Fruit fly (Drosophila melanogaster): ENCODE measurements around the gene pasi2.

Gene pasi2

dm6 chr3R:9334592-9335518 is at the start of gene pasi2, which contains the start of gene Aduk:
TSS of gene pasi2 (plus strand) at chr3R:9335170.
TSS of gene Aduk (minus strand) at chr3R:9334714.
- TF ChIP-seq CTCF (optimal IDR thresholded peaks at IDR 0.05), result no peak
- no peak for TF ChIP-seq CG8478 (optimal IDR thresholded peaks at IDR 0.05)

- no peak for TF ChIP-seq CG8478 (optimal IDR thresholded peaks at IDR 0.05)
- no peak for TF ChIP-seq CTCF (optimal IDR thresholded peaks at IDR 0.05)
Measured at dm6 chr3R:9287710-9288109, 47.3 kb upstream of the pasi2 start.

DNA sequence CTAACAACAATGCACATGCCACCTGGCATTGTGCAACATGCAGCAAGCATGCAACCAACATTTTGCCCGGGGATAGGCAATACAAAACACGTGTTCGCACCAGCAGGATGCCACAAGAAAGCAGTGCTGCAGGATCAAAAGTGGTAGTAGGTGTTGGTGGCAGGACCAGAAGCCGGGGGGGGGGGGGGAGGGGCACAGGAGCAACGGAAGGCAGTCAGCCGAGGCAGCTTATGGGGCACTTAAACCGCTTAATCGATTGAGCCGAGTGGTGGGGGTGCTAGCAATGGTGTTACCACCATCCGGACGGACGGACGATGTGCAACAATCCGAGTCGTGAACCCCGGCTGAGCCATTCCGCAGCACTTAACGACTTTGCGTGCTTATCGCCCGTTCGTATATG is 37.8 kb upstream of the pasi2 start:
- TF ChIP-seq CG8478 (optimal IDR thresholded peaks at IDR 0.05), result no peak
- no peak for TF ChIP-seq CTCF (optimal IDR thresholded peaks at IDR 0.05)

- TF ChIP-seq CTCF (optimal IDR thresholded peaks at IDR 0.05), result no peak
- TF ChIP-seq CG8478 (optimal IDR thresholded peaks at IDR 0.05), result no peak
Measured at dm6 chr3R:9321470-9321869, 13.5 kb upstream of the pasi2 start, which contains the start of gene HP1e. TSS of gene HP1e (plus strand) at chr3R:9321770.

- TF ChIP-seq CTCF (optimal IDR thresholded peaks at IDR 0.05), result no peak
- no peak for TF ChIP-seq CG8478 (optimal IDR thresholded peaks at IDR 0.05)
Measured at dm6 chr3R:9328411-9328810, 6.6 kb upstream of the pasi2 start, which contains the start of gene CG8861. TSS of gene CG8861 (minus strand) at chr3R:9328511.

DNA sequence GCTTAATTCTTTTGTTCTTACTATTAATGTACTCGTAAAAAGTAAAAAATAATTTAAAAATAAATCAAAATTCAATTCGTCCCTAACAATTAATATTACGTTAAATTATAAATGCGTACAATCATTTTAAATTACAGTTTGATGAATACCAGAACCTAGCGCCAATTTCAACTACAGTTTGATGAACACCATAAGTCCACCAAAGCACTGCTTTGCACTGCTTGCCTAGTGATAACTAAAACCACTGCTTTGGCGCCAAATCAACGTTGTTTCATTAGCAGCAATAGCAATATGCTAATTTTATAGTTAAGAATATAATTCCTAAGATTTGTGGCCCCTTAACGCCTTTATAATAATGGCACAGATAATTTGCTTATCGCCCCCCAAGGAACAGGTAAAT is 6.2 kb upstream of the pasi2 start:
- TF ChIP-seq CTCF (optimal IDR thresholded peaks at IDR 0.05) (peak; percentile 12 to 71), CG8478 (optimal IDR thresholded peaks at IDR 0.05) (no peak)

- TF ChIP-seq CTCF (optimal IDR thresholded peaks at IDR 0.05) (no peak), CG8478 (optimal IDR thresholded peaks at IDR 0.05) (no peak)
Measured at dm6 chr3R:9330231-9330630, 4.7 kb upstream of the pasi2 start, which contains the start of gene CG12951. TSS of gene CG12951 (minus strand) at chr3R:9330331.

dm6 chr3R:9331861-9332260 is 3.1 kb upstream of the pasi2 start, which contains the start of gene CG16749:
TSS of gene CG16749 (minus strand) at chr3R:9331885.
- TF ChIP-seq CG8478 (optimal IDR thresholded peaks at IDR 0.05), result no peak
- TF ChIP-seq CTCF (optimal IDR thresholded peaks at IDR 0.05), result no peak

DNA sequence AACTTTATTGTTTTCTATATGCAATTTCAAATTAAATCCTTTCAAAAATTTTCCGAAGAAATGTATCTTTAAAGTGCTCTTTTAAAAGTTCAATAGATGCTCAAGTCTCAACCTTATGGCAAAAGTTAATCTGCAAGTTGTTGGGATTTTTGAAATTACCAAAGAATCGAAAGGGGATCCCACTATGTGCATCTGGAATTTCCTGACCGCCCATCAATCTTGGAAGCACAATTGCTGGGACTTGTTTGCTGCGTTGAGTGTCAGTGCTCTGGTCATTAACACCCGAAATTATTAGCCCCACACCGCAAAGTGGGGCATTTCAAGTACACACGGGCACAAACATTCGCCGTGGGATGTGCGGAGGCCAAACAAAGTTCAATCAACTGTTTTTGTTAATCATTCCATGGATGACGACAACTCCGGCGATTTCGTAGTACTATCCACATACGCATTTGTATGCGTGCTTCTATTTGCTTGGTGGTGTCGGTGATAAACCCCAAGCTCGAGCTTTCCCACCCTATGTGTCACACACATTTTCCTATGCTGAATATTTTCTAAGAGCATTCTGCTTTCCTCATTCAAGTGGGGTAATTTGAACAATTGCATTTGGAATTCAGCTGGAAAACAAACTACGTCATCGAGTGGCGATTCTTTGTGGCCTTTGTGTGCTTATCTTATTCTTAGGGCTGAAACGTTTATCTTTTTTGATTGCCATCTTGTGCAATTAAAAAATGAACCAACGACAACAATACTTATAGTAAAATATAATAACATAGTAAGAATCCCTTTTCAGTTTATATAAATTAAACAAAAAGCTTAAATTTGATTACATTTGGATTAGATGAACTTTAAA is 2.7 kb downstream of the pasi2 start:
- no peak for TF ChIP-seq CTCF (optimal IDR thresholded peaks at IDR 0.05)
- no peak for TF ChIP-seq CG8478 (optimal IDR thresholded peaks at IDR 0.05)

DNA sequence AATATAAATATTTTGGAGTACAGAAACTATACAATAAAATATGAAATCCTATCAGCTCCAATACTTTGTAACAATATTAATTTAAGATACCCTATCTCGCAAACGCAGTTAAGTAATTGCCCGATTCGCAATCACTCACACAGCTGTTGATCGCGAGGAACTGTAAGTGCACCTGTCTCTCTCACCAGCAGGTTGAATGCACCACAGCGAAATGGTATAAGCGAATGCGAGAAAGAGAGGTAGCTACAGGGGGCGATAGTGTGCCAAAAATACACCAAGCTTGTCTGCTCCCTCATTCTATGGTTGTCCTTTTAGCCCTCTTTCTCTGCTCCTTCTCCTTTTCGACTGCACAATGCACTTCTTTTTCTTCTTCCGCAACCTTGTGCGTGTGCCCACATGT is 3.8 kb downstream of the pasi2 start:
- no peak for TF ChIP-seq CG8478 (optimal IDR thresholded peaks at IDR 0.05)
- TF ChIP-seq CTCF (optimal IDR thresholded peaks at IDR 0.05), result no peak

DNA sequence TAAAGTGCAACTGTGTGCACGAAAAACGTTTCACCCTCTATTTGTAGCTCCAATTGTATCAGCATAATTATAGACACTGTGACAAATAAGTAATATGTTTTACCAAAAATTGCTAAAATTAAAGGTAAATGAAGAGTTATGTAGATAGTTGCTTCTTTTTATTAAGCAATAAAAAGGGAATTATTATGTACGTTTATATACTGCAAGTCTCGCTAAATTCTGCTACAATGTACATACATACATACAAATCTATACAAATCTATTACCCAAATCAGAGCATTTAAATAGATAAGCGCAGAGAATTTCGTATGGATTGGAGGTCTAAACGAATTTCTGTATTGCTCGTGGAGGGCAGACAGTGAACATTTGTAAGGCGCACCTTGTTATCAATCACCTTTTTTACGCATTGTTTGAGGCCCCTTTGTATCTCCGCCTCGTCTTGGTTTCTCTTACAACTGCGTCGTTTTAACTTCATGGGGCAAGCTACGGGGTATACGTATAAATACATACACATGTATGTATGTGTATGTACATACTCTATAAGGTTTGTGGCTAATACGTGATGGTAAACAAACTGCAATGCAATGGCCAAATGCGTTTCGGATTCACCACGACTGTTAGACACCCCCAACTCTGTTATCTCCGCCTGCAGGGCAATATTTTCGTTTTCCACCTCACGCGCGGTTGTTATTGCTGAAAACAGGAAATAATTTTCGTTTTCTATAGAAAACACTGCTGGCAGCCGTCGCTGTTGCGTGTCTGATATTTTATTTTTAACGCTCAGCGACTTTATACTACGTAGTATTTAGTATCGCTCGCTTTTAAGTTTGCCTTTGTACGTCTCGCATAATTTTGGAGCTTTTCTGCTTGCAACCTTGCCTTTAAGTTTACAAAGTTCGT is 4.5 kb downstream of the pasi2 start:
- TF ChIP-seq CG8478 (optimal IDR thresholded peaks at IDR 0.05) (no peak), CTCF (optimal IDR thresholded peaks at IDR 0.05) (no peak)

dm6 chr3R:9340076-9340315 is 5.0 kb downstream of the pasi2 start, which contains the start of gene drn:
TSS of gene drn (plus strand) at chr3R:9340216.
- no peak for TF ChIP-seq CTCF (optimal IDR thresholded peaks at IDR 0.05)
- no peak for TF ChIP-seq CG8478 (optimal IDR thresholded peaks at IDR 0.05)

DNA sequence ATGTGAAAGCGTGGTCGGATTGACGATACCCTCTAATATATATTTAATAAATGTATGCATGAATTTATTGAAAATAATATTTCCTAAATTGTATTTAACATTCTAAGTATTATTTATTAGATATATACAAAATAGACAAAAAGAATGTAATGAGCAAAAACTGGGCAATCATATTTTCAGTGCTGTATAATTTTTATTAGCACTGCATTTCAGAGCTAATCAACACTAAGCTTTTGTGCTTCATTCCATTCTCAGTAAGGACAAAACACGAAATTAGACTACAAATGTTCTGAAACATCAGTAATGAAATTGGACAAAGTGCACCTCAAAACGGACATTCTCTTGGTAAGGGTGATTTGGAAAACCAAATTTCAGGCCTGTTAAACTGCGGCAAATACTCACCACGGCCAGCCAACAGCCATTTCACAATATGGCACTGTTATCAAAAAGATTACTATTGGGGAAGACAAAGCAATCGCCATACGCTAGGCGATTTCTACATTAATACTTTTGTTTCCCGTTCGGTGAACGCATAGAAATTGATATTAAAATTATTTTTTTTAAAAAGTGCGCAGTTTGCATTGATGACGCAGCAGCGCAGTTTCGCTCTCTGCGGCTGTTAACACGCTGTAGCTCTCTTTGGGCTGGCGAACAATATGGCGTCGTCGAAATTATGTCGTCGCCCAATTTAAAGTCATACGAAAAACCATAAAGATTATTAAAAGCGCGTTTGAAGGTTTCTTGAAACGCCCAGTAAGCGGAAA is 5.6 kb downstream of the pasi2 start:
- no peak for TF ChIP-seq CG8478 (optimal IDR thresholded peaks at IDR 0.05)
- no peak for TF ChIP-seq CTCF (optimal IDR thresholded peaks at IDR 0.05)

Measured in S2 (cell line).